Worm (Caenorhabditis elegans): ENCODE measurements around the gene C25H3.1.

C25H3.1 gene

ce11 chrII:5659675-5660074 lies 39.2 kb upstream of the C25H3.1 start, which contains the start of gene fut-3:
Gene fut-3, minus strand, starts transcription at chrII:5659775.
- TF ChIP-seq ztf-11 (tag; optimal IDR thresholded peaks at IDR 0.05) (no peak), efl-1 (optimal IDR thresholded peaks at IDR 0.05) (no peak), efl-1 (GFP tag; optimal IDR thresholded peaks at IDR 0.05 in 1 of 2) (peak in 1 of 2 experiments; percentile 39)

- TF ChIP-seq snu-23 (GFP tag; optimal IDR thresholded peaks at IDR 0.05): no peak
- TF ChIP-seq mab-9 (GFP tag; IDR thresholded peaks at IDR 0.05): peak; percentile 27; the same call in 1 of the 2 replicates
These were observed 38.7 kb upstream of the C25H3.1 start for ce11 chrII:5660155-5660554.

- TF ChIP-seq ztf-4 (tag; optimal IDR thresholded peaks at IDR 0.05) (peak; percentile 73), nhr-90 (tag; optimal IDR thresholded peaks at IDR 0.05; ENCODE audit: poor library complexity) (peak; percentile 88), unc-30 (tag; optimal IDR thresholded peaks at IDR 0.05) (no peak), swsn-7 (tag; optimal IDR thresholded peaks at IDR 0.05) (peak; percentile 93), aly-2 (tag; optimal IDR thresholded peaks at IDR 0.05) (peak; percentile 44), xbp-1 (tag; optimal IDR thresholded peaks at IDR 0.05) (peak; percentile 96), blmp-1 (tag; optimal IDR thresholded peaks at IDR 0.05) (peak; percentile 44), ceh-8 (GFP tag; optimal IDR thresholded peaks at IDR 0.05) (peak; percentile 58), lin-13 (GFP tag; optimal IDR thresholded peaks at IDR 0.05) (peak; percentile 67), sup-37 (GFP tag; optimal IDR thresholded peaks at IDR 0.05) (peak; percentile 82), nhr-28 (tag; optimal IDR thresholded peaks at IDR 0.05) (no peak), sptf-1 (tag; optimal IDR thresholded peaks at IDR 0.05) (no peak), C34B4.2 (tag; optimal IDR thresholded peaks at IDR 0.05) (peak; percentile 14), isw-1 (GFP tag; IDR thresholded peaks at IDR 0.05) (peak; percentile 89), nhr-76 (tag; optimal IDR thresholded peaks at IDR 0.05) (peak; percentile 44), Y116A8C.19 (tag; optimal IDR thresholded peaks at IDR 0.05; ENCODE audit: borderline replicate concordance) (no peak), lin-35 (GFP tag; optimal IDR thresholded peaks at IDR 0.05) (peak; percentile 77 to 79), elt-3 (tag; optimal IDR thresholded peaks at IDR 0.05) (peak in 2 of 6 experiments; percentile 57 to 58), fkh-4 (tag; optimal IDR thresholded peaks at IDR 0.05; ENCODE audit: borderline replicate concordance) (peak; percentile 28), alr-1 (tag; optimal IDR thresholded peaks at IDR 0.05; ENCODE audit: borderline replicate concordance) (no peak), dsc-1 (tag; optimal IDR thresholded peaks at IDR 0.05) (peak; percentile 93), egl-13 (tag; optimal IDR thresholded peaks at IDR 0.05) (peak; percentile 85), zag-1 (tag; optimal IDR thresholded peaks at IDR 0.05) (no peak), pax-3 (tag; optimal IDR thresholded peaks at IDR 0.05) (peak; percentile 53), dpl-1 (GFP tag; optimal IDR thresholded peaks at IDR 0.05) (peak; percentile 35 to 70 (median 60)), ceh-90 (tag; optimal IDR thresholded peaks at IDR 0.05) (no peak), ama-1 (optimal IDR thresholded peaks at IDR 0.05) (peak; percentile 99), ets-5 (GFP tag; IDR thresholded peaks at IDR 0.05) (no peak), nhr-19 (GFP tag; conservative IDR thresholded peaks at IDR 0.05) (peak; percentile 81), C16A3.4 (tag; optimal IDR thresholded peaks at IDR 0.05) (peak; percentile 76), pag-3 (tag; optimal IDR thresholded peaks at IDR 0.05; ENCODE audit: borderline replicate concordance, insufficient read depth) (peak; percentile 1), sox-4 (tag; optimal IDR thresholded peaks at IDR 0.05) (peak; percentile 77), egl-27 (tag; optimal IDR thresholded peaks at IDR 0.05) (no peak), fos-1 (tag; optimal IDR thresholded peaks at IDR 0.05) (no peak), lin-39 (tag; optimal IDR thresholded peaks at IDR 0.05) (peak; percentile 38), pqm-1 (tag; optimal IDR thresholded peaks at IDR 0.05) (no peak), elt-2 (tag; optimal IDR thresholded peaks at IDR 0.05) (peak; percentile 57), nhr-237 (tag; optimal IDR thresholded peaks at IDR 0.05) (peak; percentile 74), efl-1 (optimal IDR thresholded peaks at IDR 0.05) (peak; percentile 68 to 74), efl-1 (GFP tag; optimal IDR thresholded peaks at IDR 0.05 in 1 of 2) (peak; percentile 64 to 96), grh-1 (GFP tag; IDR thresholded peaks at IDR 0.05) (peak; percentile 66), snu-23 (GFP tag; optimal IDR thresholded peaks at IDR 0.05) (peak; percentile 93), tbx-2 (tag; optimal IDR thresholded peaks at IDR 0.05) (peak; percentile 92)
These were observed 37.8 kb upstream of the C25H3.1 start, which contains the start of the genes ift-43 and mdt-26 for ce11 chrII:5660736-5661734. Gene ift-43, minus strand, starts transcription at chrII:5660786. Gene mdt-26, plus strand, starts transcription at chrII:5661181.
